Fruit fly (Drosophila melanogaster) whole organism, wandering third instar larva: Measurements from ENCODE around the gene CG3626.

Experiments used
- Abd-B ChIP-seq: fragments of >200 bp; optimal IDR thresholded peaks from 2 replicates; lab custom pipeline; 2017; ENCODE audit warnings: missing biosample characterization, missing genetic modification characterization
- CG32264 ChIP-seq: fragments of 200-800 bp; sonication (Bioruptor generic); optimal IDR thresholded peaks from 2 replicates; lab custom pipeline; 2016; ENCODE audit warnings: missing biosample characterization, missing genetic modification characterization
- CG9705 ChIP-seq: fragments of 200-800 bp; sonication (Bioruptor generic); optimal IDR thresholded peaks from 2 replicates; lab custom pipeline; 2018; ENCODE audit warnings: missing biosample characterization, mild to moderate bottlenecking, missing genetic modification characterization
- CrebA ChIP-seq: fragments of 200-800 bp; sonication (Bioruptor generic); optimal IDR thresholded peaks from 2 replicates; lab custom pipeline; 2016; ENCODE audit warnings: missing biosample characterization, mild to moderate bottlenecking, missing genetic modification characterization, borderline replicate concordance
- Dfd ChIP-seq: fragments of >200 bp; optimal IDR thresholded peaks from 2 replicates; lab custom pipeline; 2017; ENCODE audit warnings: missing biosample characterization, missing genetic modification characterization
- Dif ChIP-seq: fragments of 200-275, 200-300 bp; sonication (Bioruptor generic); optimal IDR thresholded peaks from 2 replicates; lab custom pipeline; 2018; ENCODE audit warnings: missing biosample characterization, missing genetic modification characterization; ENCODE audit not compliant: partially characterized antibody
- GATAd ChIP-seq: sonication (Bioruptor generic); optimal IDR thresholded peaks from 2 replicates; lab custom pipeline; 2016; ENCODE audit warnings: missing biosample characterization, missing genetic modification characterization
- HLH106 ChIP-seq: fragments of 200-800 bp; optimal IDR thresholded peaks from 3 replicates; lab custom pipeline; 2019; ENCODE audit warnings: missing biosample characterization, mild to moderate bottlenecking, missing genetic modification characterization, moderate library complexity
- Hnf4 ChIP-seq: fragments of 200-800 bp; sonication (Bioruptor generic); optimal IDR thresholded peaks from 2 replicates; lab custom pipeline; 2016; ENCODE audit warnings: missing biosample characterization, mild to moderate bottlenecking, missing genetic modification characterization
- Hr78 ChIP-seq: fragments of >200 bp; optimal IDR thresholded peaks from 2 replicates; lab custom pipeline; 2017; ENCODE audit warnings: missing biosample characterization, missing genetic modification characterization
- Hr83 ChIP-seq: fragments of 200-300 bp; sonication (Bioruptor generic); optimal IDR thresholded peaks from 2 replicates; lab custom pipeline; 2016; ENCODE audit warnings: missing biosample characterization, mild to moderate bottlenecking, missing genetic modification characterization, moderate library complexity; ENCODE audit not compliant: poor library complexity, severe bottlenecking
- Jra ChIP-seq: sonication (Bioruptor generic); optimal IDR thresholded peaks from 2 replicates; lab custom pipeline; 2016; ENCODE audit warnings: missing biosample characterization, missing genetic modification characterization
- Mio ChIP-seq: sonication (Bioruptor generic); optimal IDR thresholded peaks from 2 replicates; lab custom pipeline; 2016; ENCODE audit warnings: missing biosample characterization, missing genetic modification characterization
- Myc ChIP-seq: fragments of >200 bp; optimal IDR thresholded peaks from 2 replicates; lab custom pipeline; 2017
- N ChIP-seq: fragments of >200 bp; optimal IDR thresholded peaks from 2 replicates; lab custom pipeline; 2018; ENCODE audit warnings: missing biosample characterization, missing external identifiers, missing genetic modification characterization
- OdsH ChIP-seq: fragments of 200-800 bp; sonication (Bioruptor generic); optimal IDR thresholded peaks from 2 replicates; lab custom pipeline; 2016; ENCODE audit warnings: missing biosample characterization, mild to moderate bottlenecking, missing genetic modification characterization
- Rel ChIP-seq, 2 experiments: fragments of 200-800 bp; sonication (Bioruptor generic) in 1 of 2; optimal IDR thresholded peaks; 2 replicates in 1 of 2; 3 replicates in 1 of 2; lab custom pipeline; 2016 to 2019; ENCODE audit warnings: mild to moderate bottlenecking in 2 of 2, missing biosample characterization in 2 of 2, missing genetic modification characterization in 2 of 2, moderate library complexity in 1 of 2
- Sp1 ChIP-seq: fragments of 200-800 bp; sonication (Bioruptor generic); optimal IDR thresholded peaks from 3 replicates; lab custom pipeline; 2019; ENCODE audit warnings: missing biosample characterization, mild to moderate bottlenecking, missing genetic modification characterization, moderate library complexity
- Vsx2 ChIP-seq: fragments of 200-300, 225-300 bp; sonication (Bioruptor generic); optimal IDR thresholded peaks from 2 replicates; lab custom pipeline; 2018; ENCODE audit warnings: missing biosample characterization, missing genetic modification characterization; ENCODE audit not compliant: partially characterized antibody
- br ChIP-seq: fragments of 200-800 bp; sonication (Bioruptor generic); optimal IDR thresholded peaks from 2 replicates; lab custom pipeline; 2016; ENCODE audit warnings: missing biosample characterization, missing genetic modification characterization
- brk ChIP-seq: fragments of 200-800 bp; sonication (Bioruptor generic); optimal IDR thresholded peaks from 2 replicates; lab custom pipeline; 2016; ENCODE audit warnings: missing biosample characterization, mild to moderate bottlenecking, missing genetic modification characterization
- dl ChIP-seq, 2 experiments: fragments of 175-275, 200-275 bp in 1 of 2; fragments of 200-275 bp in 1 of 2; sonication (Bioruptor generic); optimal IDR thresholded peaks; lab custom pipeline; 2018; ENCODE audit warnings: mild to moderate bottlenecking in 2 of 2, missing biosample characterization in 2 of 2, missing genetic modification characterization in 2 of 2, moderate library complexity in 2 of 2; ENCODE audit not compliant: partially characterized antibody in 2 of 2, insufficient read depth in 1 of 2
- dmrt93B ChIP-seq: fragments of 200-800 bp; sonication (Bioruptor generic); optimal IDR thresholded peaks from 2 replicates; lab custom pipeline; 2018; ENCODE audit warnings: missing biosample characterization, mild to moderate bottlenecking, missing genetic modification characterization
- dsf ChIP-seq: sonication (Bioruptor generic); optimal IDR thresholded peaks from 2 replicates; lab custom pipeline; 2016; ENCODE audit warnings: missing biosample characterization, missing genetic modification characterization, borderline replicate concordance
- ey ChIP-seq: fragments of 200-800 bp; sonication (Bioruptor generic); optimal IDR thresholded peaks from 2 replicates; lab custom pipeline; 2016; ENCODE audit warnings: missing biosample characterization, missing genetic modification characterization
- foxo ChIP-seq, 2 experiments: fragments of 200-800 bp; sonication (Bioruptor generic); optimal IDR thresholded peaks; 2 replicates in 1 of 2; 3 replicates in 1 of 2; lab custom pipeline; 2016 to 2017; ENCODE audit warnings: missing biosample characterization in 2 of 2, missing genetic modification characterization in 2 of 2
- fru ChIP-seq: fragments of 200-800 bp; sonication (Bioruptor generic); optimal IDR thresholded peaks from 3 replicates; lab custom pipeline; 2016; ENCODE audit warnings: missing biosample characterization, mild to moderate bottlenecking, missing genetic modification characterization
- h ChIP-seq: fragments of 200-800 bp; sonication (Bioruptor generic); optimal IDR thresholded peaks from 3 replicates; lab custom pipeline; 2016; ENCODE audit warnings: missing biosample characterization, mild to moderate bottlenecking, missing genetic modification characterization
- jim ChIP-seq: fragments of 175-275, 200-325 bp; sonication (Bioruptor generic); optimal IDR thresholded peaks from 2 replicates; lab custom pipeline; 2016; ENCODE audit warnings: missing biosample characterization, mild to moderate bottlenecking, missing genetic modification characterization
- lola ChIP-seq: fragments of >200 bp; optimal IDR thresholded peaks from 2 replicates; lab custom pipeline; 2017; ENCODE audit warnings: missing biosample characterization, missing genetic modification characterization
- pan ChIP-seq: fragments of >200 bp; optimal IDR thresholded peaks from 2 replicates; lab custom pipeline; 2017
- psq ChIP-seq: fragments of 200-800 bp; sonication (Bioruptor generic); optimal IDR thresholded peaks from 3 replicates; lab custom pipeline; 2017; ENCODE audit warnings: missing biosample characterization, mild to moderate bottlenecking, missing genetic modification characterization, moderate library complexity
- rgr ChIP-seq: fragments of 200-800 bp; sonication (Bioruptor generic); optimal IDR thresholded peaks from 3 replicates; lab custom pipeline; 2016; ENCODE audit warnings: missing biosample characterization, mild to moderate bottlenecking, missing genetic modification characterization
- sage ChIP-seq: fragments of 200-800 bp; sonication (Bioruptor generic); optimal IDR thresholded peaks from 2 replicates; lab custom pipeline; 2016; ENCODE audit warnings: missing biosample characterization, mild to moderate bottlenecking, missing genetic modification characterization
- sv ChIP-seq: fragments of 200-800 bp; sonication (Bioruptor generic); optimal IDR thresholded peaks from 3 replicates; lab custom pipeline; 2016; ENCODE audit warnings: missing biosample characterization, missing genetic modification characterization
- tai ChIP-seq: sonication (Bioruptor generic); optimal IDR thresholded peaks from 2 replicates; lab custom pipeline; 2016; ENCODE audit warnings: missing biosample characterization, missing genetic modification characterization
- usp ChIP-seq: fragments of >200 bp; optimal IDR thresholded peaks from 2 replicates; lab custom pipeline; 2017; ENCODE audit warnings: missing biosample characterization, missing genetic modification characterization
- woc ChIP-seq: sonication (Bioruptor generic); optimal IDR thresholded peaks from 2 replicates; lab custom pipeline; 2016; ENCODE audit warnings: missing biosample characterization, mild to moderate bottlenecking, missing genetic modification characterization

CG3626 gene

dm6 chrX:4324781-4325180 lies 41.4 kb upstream of the CG3626 start:
- TF ChIP-seq Dfd (GFP tag; lab: Kevin White, UChicago) (peak; percentile 95), Dif (GFP tag; lab: Kevin White, UChicago) (peak; percentile 32), pan (lab: Kevin White, UChicago) (no peak), jim (peak; percentile 96), Hnf4 (GFP tag; lab: Kevin White, UChicago) (peak; percentile 99), fru (peak; percentile 99), GATAd (GFP tag; lab: Kevin White, UChicago) (peak; percentile 99), CrebA (peak; percentile 91), sv (GFP tag; lab: Kevin White, UChicago) (peak; percentile 97), psq (GFP tag; lab: Kevin White, UChicago) (peak; percentile 99), CG32264 (GFP tag; lab: Kevin White, UChicago) (peak; percentile 98), sage (GFP tag; lab: Kevin White, UChicago) (peak; percentile 98), Jra (GFP tag; lab: Kevin White, UChicago) (peak; percentile 99), Abd-B (GFP tag; lab: Kevin White, UChicago) (no peak), foxo (GFP tag; optimal IDR thresholded peaks at IDR 0.05; lab: Kevin White, UChicago) (peak; percentile 98 to 100), lola (no peak), rgr (GFP tag; lab: Kevin White, UChicago) (peak; percentile 99), h (GFP tag; lab: Kevin White, UChicago) (peak; percentile 100), N (no peak), woc (GFP tag; lab: Kevin White, UChicago) (peak; percentile 98), Sp1 (GFP tag; lab: Kevin White, UChicago) (peak; percentile 99), Hr78 (GFP tag; lab: Kevin White, UChicago) (no peak), HLH106 (tag; lab: Kevin White, UChicago) (peak; percentile 100), brk (GFP tag; lab: Kevin White, UChicago) (peak; percentile 97), tai (peak; percentile 98), dmrt93B (GFP tag; lab: Kevin White, UChicago) (peak; percentile 99), OdsH (GFP tag; lab: Kevin White, UChicago) (peak; percentile 99), dl (GFP tag; optimal IDR thresholded peaks at IDR 0.05; lab: Kevin White, UChicago; ENCODE audit: insufficient read depth in 1 of 2, partially characterized antibody in 2 of 2) (peak in 1 of 2 experiments; percentile 37), Myc (lab: Kevin White, UChicago) (no peak), ey (GFP tag; lab: Kevin White, UChicago) (peak; percentile 100), Vsx2 (GFP tag; lab: Kevin White, UChicago) (no peak), Rel (GFP tag; optimal IDR thresholded peaks at IDR 0.05; lab: Kevin White, UChicago) (peak; percentile 92), Rel (tag; optimal IDR thresholded peaks at IDR 0.05; lab: Kevin White, UChicago) (peak; percentile 95), br (peak; percentile 99), usp (GFP tag; lab: Kevin White, UChicago) (no peak), Hr83 (GFP tag; lab: Kevin White, UChicago) (peak; percentile 98), Mio (GFP tag; lab: Kevin White, UChicago) (peak; percentile 95), CG9705 (GFP tag; lab: Kevin White, UChicago) (peak; percentile 99), dsf (GFP tag; lab: Kevin White, UChicago) (peak; percentile 95)
- TF ChIP-seq, all 38 proteins: peak for 30

DNA sequence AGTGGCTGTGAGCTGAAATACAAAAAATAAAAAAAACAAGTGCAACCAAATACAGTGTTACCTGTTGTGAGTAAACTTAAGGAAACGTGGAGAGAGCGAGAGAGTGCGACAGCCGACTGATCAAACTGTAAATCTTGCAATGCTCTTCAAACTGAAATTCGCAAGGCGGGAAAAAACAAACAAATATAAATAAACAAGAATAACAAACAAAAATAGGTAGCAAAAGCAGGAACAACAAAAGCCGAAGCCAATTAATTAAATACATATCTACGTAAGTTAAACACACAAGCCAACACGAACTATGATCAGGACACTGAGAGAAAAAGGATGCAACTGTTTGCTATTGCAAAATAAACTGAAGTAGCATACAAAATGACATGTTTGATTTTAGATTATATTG lies 40.9 kb upstream of the CG3626 start:
- no peak for TF ChIP-seq sage (GFP tag; lab: Kevin White, UChicago)
- peak; percentile 1 for TF ChIP-seq Myc (lab: Kevin White, UChicago)
- TF ChIP-seq fru, result no peak
- peak; percentile 9 for TF ChIP-seq rgr (GFP tag; lab: Kevin White, UChicago)

DNA sequence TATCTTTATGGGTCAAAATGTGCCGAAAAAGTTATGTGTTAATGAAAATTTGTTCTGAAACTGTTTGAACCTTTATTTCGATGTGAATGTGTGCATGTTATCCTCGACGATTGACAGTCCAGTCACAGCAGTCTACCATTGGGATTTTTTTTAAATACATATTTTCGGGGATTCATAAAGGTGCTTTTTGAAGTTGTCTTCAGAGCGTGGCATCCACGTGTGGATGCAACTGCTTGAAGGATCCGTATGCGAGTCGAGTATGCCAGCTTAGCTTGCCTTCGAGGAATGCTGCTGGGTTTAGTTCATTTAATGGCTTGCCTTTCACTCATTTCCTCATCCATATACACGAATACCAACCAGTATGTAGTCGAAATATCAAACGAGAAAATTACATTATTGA lies 36.9 kb upstream of the CG3626 start, which contains the start of gene CG12693:
Gene CG12693 (minus strand): TSS at position 101 of the 400 bp plus-strand sequence.
- no peak for TF ChIP-seq rgr (GFP tag; lab: Kevin White, UChicago)
- no peak for TF ChIP-seq dsf (GFP tag; lab: Kevin White, UChicago)
- no peak for TF ChIP-seq CG9705 (GFP tag; lab: Kevin White, UChicago)
